Fruit fly (Drosophila melanogaster): ENCODE results near the gene dco.

The dco gene

dm6 chr3R:31101069-31101468 lies 40.1 kb upstream of the dco start, which contains the start of gene CG15553:
Gene CG15553 (minus strand): TSS chr3R:31101169.
- TF ChIP-seq oc (tag; optimal IDR thresholded peaks at IDR 0.05): no peak
- no peak for TF ChIP-seq CG4617 (GFP tag; optimal IDR thresholded peaks at IDR 0.05; ENCODE audit: borderline replicate concordance)
- no peak for TF ChIP-seq tap (tag; optimal IDR thresholded peaks at IDR 0.05)

DNA sequence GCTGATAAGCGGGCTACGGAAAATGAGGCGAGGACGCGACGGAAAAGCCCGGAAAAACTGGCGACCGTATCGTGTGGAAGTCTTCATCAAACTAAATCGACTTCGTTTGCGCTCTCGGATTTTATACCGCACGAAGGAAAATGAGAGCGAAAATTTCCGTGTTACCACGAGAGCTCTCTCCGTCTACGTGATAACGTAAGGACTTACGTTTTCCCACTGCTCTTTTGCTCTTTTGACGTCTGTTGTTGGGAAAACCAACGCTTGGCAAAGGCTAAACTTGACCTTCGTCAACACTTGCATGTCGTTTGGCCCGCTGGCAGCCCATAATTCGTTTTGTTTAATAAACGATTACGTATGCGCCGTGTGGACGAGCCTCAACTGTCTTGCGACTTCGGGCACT lies 36.2 kb upstream of the dco start, which contains the start of gene CG11317:
Gene CG11317, minus strand, starts transcription at position 101 of the 400 bp plus-strand sequence.
- no peak for TF ChIP-seq crol (GFP tag; IDR thresholded peaks at IDR 0.05)
- peak; percentile 32 for TF ChIP-seq Jarid2 (GFP tag; optimal IDR thresholded peaks at IDR 0.05)
- TF ChIP-seq CG9437 (GFP tag; optimal IDR thresholded peaks at IDR 0.05): peak; percentile 79
- no peak for TF ChIP-seq CG3847 (GFP tag; IDR thresholded peaks at IDR 0.05)
- no peak for TF ChIP-seq Doc2 (GFP tag; IDR thresholded peaks at IDR 0.05)
- no peak for TF ChIP-seq p53 (GFP tag; optimal IDR thresholded peaks at IDR 0.05)
- TF ChIP-seq CG13624 (GFP tag; optimal IDR thresholded peaks at IDR 0.05): no peak
- no peak for TF ChIP-seq CG6254 (GFP tag; optimal IDR thresholded peaks at IDR 0.05)
- TF ChIP-seq her (GFP tag; optimal IDR thresholded peaks at IDR 0.05): no peak
- TF ChIP-seq lilli (GFP tag; optimal IDR thresholded peaks at IDR 0.05): no peak
- peak; percentile 88 for TF ChIP-seq Deaf1 (tag; optimal IDR thresholded peaks at IDR 0.05)
- TF ChIP-seq CG14667 (GFP tag; IDR thresholded peaks at IDR 0.05): no peak
- TF ChIP-seq Bgb (GFP tag; IDR thresholded peaks at IDR 0.05; ENCODE audit: partially characterized antibody): 0 out of 2 replicates have a peak, but pooled peaks have one; percentile 10
- peak in 1 of 2 experiments; percentile 22 for TF ChIP-seq Hr51 (GFP tag; optimal IDR thresholded peaks at IDR 0.05)
- peak; percentile 3 to 27 for TF ChIP-seq Trl (optimal IDR thresholded peaks at IDR 0.05)
- TF ChIP-seq Trl (GFP tag; optimal IDR thresholded peaks at IDR 0.05): no peak

- peak; percentile 75 for TF ChIP-seq sens (GFP tag)
- peak; percentile 10 for TF ChIP-seq CG7271 (tag; optimal IDR thresholded peaks at IDR 0.05)
- peak; percentile 11 for TF ChIP-seq CG31365 (tag; optimal IDR thresholded peaks at IDR 0.05)
- peak; percentile 75 for TF ChIP-seq Ets97D (GFP tag; optimal IDR thresholded peaks at IDR 0.05)
- TF ChIP-seq Dfd (GFP tag; optimal IDR thresholded peaks at IDR 0.05): no peak
Observed at dm6 chr3R:31089985-31090384, 29.0 kb upstream of the dco start.

DNA sequence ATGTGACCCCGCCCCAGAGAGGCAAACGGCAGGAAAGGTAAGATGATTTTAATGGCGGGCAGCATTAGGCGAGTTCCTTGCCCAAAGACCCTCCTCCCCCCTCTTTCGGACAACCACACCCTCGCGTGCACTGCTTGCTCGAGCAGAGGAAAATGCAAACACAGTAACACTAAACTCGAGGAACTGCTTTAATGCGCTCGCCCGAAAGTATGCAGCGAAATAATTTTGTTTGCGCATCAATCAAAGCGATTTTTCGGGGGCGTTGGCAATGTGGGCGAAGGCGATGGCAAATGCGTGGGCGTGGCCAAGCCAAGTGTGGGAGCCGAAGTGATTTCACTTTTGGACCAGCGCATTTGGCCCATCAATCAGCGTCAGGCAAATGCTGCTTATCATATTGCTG lies 25.4 kb upstream of the dco start:
- TF ChIP-seq Ets97D (GFP tag; optimal IDR thresholded peaks at IDR 0.05): peak; percentile 65
- TF ChIP-seq CG8281 (tag; optimal IDR thresholded peaks at IDR 0.05): no peak
- TF ChIP-seq bowl (GFP tag; IDR thresholded peaks at IDR 0.05): no peak
- no peak for TF ChIP-seq HLH4C (GFP tag; IDR thresholded peaks at IDR 0.05; ENCODE audit: partially characterized antibody)
- no peak for TF ChIP-seq gt (GFP tag; IDR thresholded peaks at IDR 0.05)
- TF ChIP-seq aop (GFP tag; IDR thresholded peaks at IDR 0.05): no peak
- TF ChIP-seq CG1024 (GFP tag; IDR thresholded peaks at IDR 0.05): no peak
- TF ChIP-seq CG31365 (tag; optimal IDR thresholded peaks at IDR 0.05): peak; percentile 96
- peak in 1 of 2 experiments; percentile 33 for TF ChIP-seq chif (GFP tag; optimal IDR thresholded peaks at IDR 0.05)
- TF ChIP-seq grau (tag; optimal IDR thresholded peaks at IDR 0.05): no peak
- peak; percentile 50 for TF ChIP-seq CG1603 (tag; optimal IDR thresholded peaks at IDR 0.05)
- no peak for TF ChIP-seq tap (tag; optimal IDR thresholded peaks at IDR 0.05)
- TF ChIP-seq unpg (GFP tag; optimal IDR thresholded peaks at IDR 0.05): no peak
- TF ChIP-seq CG6272 (GFP tag; IDR thresholded peaks at IDR 0.05): no peak
- no peak for TF ChIP-seq sug (tag; optimal IDR thresholded peaks at IDR 0.05)
- TF ChIP-seq CG17359 (tag; optimal IDR thresholded peaks at IDR 0.05): no peak
- no peak for TF ChIP-seq CG10274 (GFP tag; optimal IDR thresholded peaks at IDR 0.05)
- no peak for TF ChIP-seq sob (GFP tag; IDR thresholded peaks at IDR 0.05)
- no peak for TF ChIP-seq CG30403 (GFP tag; optimal IDR thresholded peaks at IDR 0.05)
- TF ChIP-seq Vsx1 (GFP tag; optimal IDR thresholded peaks at IDR 0.05): no peak
- peak; percentile 98 for TF ChIP-seq crol (GFP tag; IDR thresholded peaks at IDR 0.05)
- TF ChIP-seq zfh1 (GFP tag; IDR thresholded peaks at IDR 0.05): 0 out of 3 replicates have a peak, but pooled peaks have one; percentile 33
- TF ChIP-seq CG12219 (GFP tag; optimal IDR thresholded peaks at IDR 0.05): no peak
- peak; percentile 37 for TF ChIP-seq nmo (GFP tag; optimal IDR thresholded peaks at IDR 0.05)
- peak; percentile 17 for TF ChIP-seq CG16863 (GFP tag; optimal IDR thresholded peaks at IDR 0.05)
- TF ChIP-seq Eip74EF (GFP tag; optimal IDR thresholded peaks at IDR 0.05): peak in 1 of 2 experiments; percentile 52
